Fruit fly (Drosophila melanogaster) S2 (cell line): ENCODE measurements around the gene CG31436.

ENCODE experiments used
- CG8478 ChIP-seq: fragments of >200 bp; optimal IDR thresholded peaks from 2 replicates; lab custom pipeline; 2018
- CTCF ChIP-seq, 2 experiments: fragments of >200 bp; optimal IDR thresholded peaks; 2 replicates each; lab custom pipeline; 2018

- TF ChIP-seq CG8478 (lab: Kevin White, UChicago) (no peak), CTCF (optimal IDR thresholded peaks at IDR 0.05; lab: Kevin White, UChicago) (no peak)
Observed at dm6 chr3R:25287128-25287527, 16.8 kb upstream of the CG31436 start, which contains the start of gene CG13658.
